Worm (Caenorhabditis elegans) whole organism, early embryonic: ENCODE results near the gene abl-1.

Source experiments
- B0310.2 ChIP-seq: sonication (generic microtip); optimal IDR thresholded peaks from 2 replicates; lab custom pipeline; 2016; ENCODE audit warnings: mild to moderate bottlenecking, missing genetic modification characterization, missing compliant biosample characterization
- F13C5.2 ChIP-seq: sonication (generic microtip); optimal IDR thresholded peaks from 2 replicates; lab custom pipeline; 2017; ENCODE audit warnings: mild to moderate bottlenecking, missing genetic modification characterization, inconsistent platforms, missing compliant biosample characterization
- aly-1 ChIP-seq: sonication (generic microtip); optimal IDR thresholded peaks from 2 replicates; lab custom pipeline; 2016; ENCODE audit warnings: missing genetic modification characterization, missing compliant biosample characterization
- ama-1 ChIP-seq: fragments of 150-350 bp; optimal IDR thresholded peaks from 2 replicates; lab custom pipeline; 2014
- ceh-13 ChIP-seq: fragments of 200-800 bp; sonication (Bioruptor generic); optimal IDR thresholded peaks from 2 replicates; lab custom pipeline; 2018; ENCODE audit warnings: mild to moderate bottlenecking, missing genetic modification characterization, missing compliant biosample characterization
- ceh-36 ChIP-seq: sonication (generic microtip); optimal IDR thresholded peaks from 2 replicates; lab custom pipeline; 2016; ENCODE audit warnings: missing genetic modification characterization, inconsistent platforms, missing compliant biosample characterization
- ets-7 ChIP-seq: sonication (generic microtip); optimal IDR thresholded peaks from 2 replicates; lab custom pipeline; 2016; ENCODE audit warnings: missing genotype, missing genetic modification characterization, missing compliant biosample characterization
- flt-1 ChIP-seq: fragments of 200-800 bp; sonication (Bioruptor generic); IDR thresholded peaks from 2 replicates; pipeline ENCODE4 v1.3.6; 2022; ENCODE audit warnings: missing genetic modification characterization, missing compliant biosample characterization
- hmbx-1 ChIP-seq: sonication (generic microtip); optimal IDR thresholded peaks from 2 replicates; lab custom pipeline; 2016; ENCODE audit warnings: mild to moderate bottlenecking, missing genetic modification characterization, missing compliant biosample characterization
- hmg-4 ChIP-seq: fragments of 200-800 bp; sonication (Bioruptor generic); optimal IDR thresholded peaks from 2 replicates; lab custom pipeline; 2018; ENCODE audit warnings: mild to moderate bottlenecking, missing genetic modification characterization, missing compliant biosample characterization
- hnd-1 ChIP-seq: sonication (generic microtip); optimal IDR thresholded peaks from 2 replicates; lab custom pipeline; 2016; ENCODE audit warnings: missing genetic modification characterization, missing compliant biosample characterization
- pes-1 ChIP-seq: fragments of 200-800 bp; sonication (Bioruptor generic); IDR thresholded peaks from 2 replicates; pipeline ENCODE4 v1.3.6; 2022; ENCODE audit warnings: missing genetic modification reagents, missing genetic modification characterization, missing compliant biosample characterization
- scrt-1 ChIP-seq: fragments of 200-800 bp; sonication (Bioruptor generic); IDR thresholded peaks from 2 replicates; pipeline ENCODE4 v1.3.6; 2022; ENCODE audit warnings: missing genetic modification characterization, missing compliant biosample characterization
- sea-1 ChIP-seq: fragments of 200-800 bp; sonication (Bioruptor generic); conservative IDR thresholded peaks from 2 replicates; pipeline ENCODE4 v1.3.6; 2022; ENCODE audit warnings: missing genetic modification characterization, missing compliant biosample characterization
- tbx-11 ChIP-seq: fragments of 200-800 bp; sonication (Bioruptor generic); IDR thresholded peaks from 2 replicates; pipeline ENCODE4 v1.3.6; 2022; ENCODE audit warnings: missing genetic modification characterization, missing compliant biosample characterization
- tbx-37 ChIP-seq: fragments of 200-800 bp; sonication (Bioruptor generic); conservative IDR thresholded peaks from 2 replicates; pipeline ENCODE4 v1.3.6; 2022; ENCODE audit warnings: missing genetic modification reagents, missing genetic modification characterization, missing compliant biosample characterization
- tra-4 ChIP-seq: sonication (generic microtip); optimal IDR thresholded peaks from 2 replicates; lab custom pipeline; 2017; ENCODE audit warnings: missing genetic modification characterization, missing compliant biosample characterization

abl-1 gene

ce11 chrX:10597554-10598191 is 26.3 kb downstream of the abl-1 start:
- TF ChIP-seq F13C5.2 (tag; lab: Kevin White, UChicago) (peak; percentile 45), B0310.2 (tag; lab: Kevin White, UChicago) (peak; percentile 33), hmg-4 (GFP tag; lab: Kevin White, UChicago) (peak; percentile 67), ets-7 (tag; lab: Kevin White, UChicago) (no peak)

DNA sequence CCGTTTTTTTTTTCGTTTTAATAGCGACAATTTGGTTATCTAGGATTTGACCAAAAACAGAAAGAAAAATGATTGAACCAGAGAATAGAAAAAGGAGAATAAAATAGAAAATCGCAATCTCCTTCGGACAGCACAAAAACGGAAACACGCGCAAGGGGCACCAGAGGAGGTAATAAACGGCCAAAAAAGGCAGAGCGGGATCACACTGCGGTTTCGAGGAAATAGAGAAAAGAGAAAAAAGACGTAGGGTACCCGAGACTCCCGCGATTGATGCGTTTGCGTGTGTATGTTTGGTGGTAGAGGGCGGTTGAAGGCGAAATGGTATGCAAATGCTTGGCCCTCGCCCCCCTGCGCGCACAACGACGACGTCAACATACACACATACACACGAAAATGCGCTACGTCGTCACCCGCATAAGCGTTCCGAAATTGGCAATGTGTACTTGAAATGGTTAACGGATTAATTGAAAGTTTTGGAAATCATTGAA is 27.5 kb downstream of the abl-1 start:
- TF ChIP-seq sea-1: 0 out of 2 replicates have a peak, but pooled peaks have one; percentile 34
- TF ChIP-seq aly-1 (tag; lab: Kevin White, UChicago): peak; percentile 9
- TF ChIP-seq tbx-37 (GFP tag; lab: Robert Waterston, UW): no peak
- TF ChIP-seq flt-1 (GFP tag; lab: Robert Waterston, UW): no peak
- peak; percentile 76 for TF ChIP-seq hmg-4 (GFP tag; lab: Kevin White, UChicago)
- no peak for TF ChIP-seq B0310.2 (tag; lab: Kevin White, UChicago)

ce11 chrX:10594701-10595421 is 29.1 kb downstream of the abl-1 start:
- TF ChIP-seq hmg-4 (GFP tag; lab: Kevin White, UChicago) (peak; percentile 35), scrt-1 (no peak)

DNA sequence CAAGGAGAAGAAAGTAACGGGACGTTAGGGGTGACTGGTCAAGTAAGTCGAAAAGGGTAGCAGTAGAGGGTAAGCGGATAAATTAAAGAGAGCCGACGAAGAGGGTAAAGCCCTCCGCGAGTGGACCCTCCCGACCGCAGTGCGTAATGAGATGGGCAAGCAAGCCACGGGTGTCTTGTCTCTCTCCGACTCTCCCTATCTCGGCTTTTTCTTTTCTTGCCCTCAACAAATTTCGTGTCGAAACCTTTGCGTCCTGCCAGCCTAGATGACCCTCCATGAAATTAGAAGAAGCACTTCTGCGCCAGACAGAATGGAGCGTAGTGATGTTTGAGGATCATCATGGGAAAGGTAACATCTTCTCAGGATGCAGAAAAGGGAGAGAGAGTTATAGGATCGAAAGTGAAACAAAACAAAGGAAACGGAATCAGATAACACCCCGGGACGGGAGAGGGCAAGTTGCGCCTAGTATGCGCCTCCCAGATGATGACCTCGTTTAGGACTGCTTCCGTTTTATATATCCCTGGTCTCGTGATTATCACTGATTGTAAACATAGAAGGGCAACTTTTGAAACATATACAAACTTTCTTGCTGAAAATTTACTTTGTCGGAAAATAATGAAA is 30.1 kb downstream of the abl-1 start:
- TF ChIP-seq hmg-4 (GFP tag; lab: Kevin White, UChicago): peak; percentile 77
- TF ChIP-seq tbx-11 (GFP tag; lab: Robert Waterston, UW): no peak
- no peak for TF ChIP-seq scrt-1
- TF ChIP-seq B0310.2 (tag; lab: Kevin White, UChicago): no peak
- peak; percentile 3 for TF ChIP-seq ceh-36
- TF ChIP-seq sea-1: no peak

- no peak for TF ChIP-seq sea-1
- no peak for TF ChIP-seq tbx-37 (GFP tag; lab: Robert Waterston, UW)
- TF ChIP-seq aly-1 (tag; lab: Kevin White, UChicago): no peak
- TF ChIP-seq hmbx-1: no peak
- TF ChIP-seq ets-7 (tag; lab: Kevin White, UChicago): no peak
- TF ChIP-seq pes-1 (GFP tag; lab: Robert Waterston, UW): no peak
- TF ChIP-seq tbx-11 (GFP tag; lab: Robert Waterston, UW): no peak
- no peak for TF ChIP-seq B0310.2 (tag; lab: Kevin White, UChicago)
- TF ChIP-seq F13C5.2 (tag; lab: Kevin White, UChicago): no peak
- TF ChIP-seq flt-1 (GFP tag; lab: Robert Waterston, UW): no peak
- TF ChIP-seq ceh-36: no peak
- no peak for TF ChIP-seq hmg-4 (GFP tag; lab: Kevin White, UChicago)
- TF ChIP-seq scrt-1: no peak
Measured at ce11 chrX:10593234-10593633, 30.8 kb downstream of the abl-1 start, which contains the start of gene sdn-1. Gene sdn-1 (minus strand): TSS chrX:10593334.

DNA sequence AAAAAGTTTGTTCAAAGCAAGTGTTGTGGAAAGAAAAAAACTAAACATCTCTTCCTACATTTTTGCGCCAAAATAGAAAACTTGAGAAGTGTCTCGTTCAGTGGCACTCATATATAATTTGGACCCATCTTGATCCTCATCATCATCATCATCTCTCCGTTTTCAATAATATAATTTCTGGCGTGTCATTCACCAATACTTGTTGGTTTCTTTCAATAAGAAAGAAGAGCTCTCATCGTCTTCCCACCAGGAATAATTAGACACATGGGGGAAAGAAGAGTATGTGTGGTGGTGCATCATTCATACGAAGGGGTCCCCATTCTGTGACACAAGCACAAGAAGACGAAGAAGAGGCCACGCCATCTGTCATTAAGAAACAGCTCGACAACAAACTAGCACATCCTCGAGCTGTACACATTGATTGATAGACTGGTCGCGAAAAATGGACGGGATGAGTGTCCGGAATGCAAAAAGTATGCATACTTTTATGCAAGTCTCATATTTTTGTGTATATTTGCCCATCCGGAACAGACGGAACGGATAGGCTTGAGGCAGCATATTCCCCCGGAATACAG is 32.7 kb downstream of the abl-1 start:
- TF ChIP-seq hmbx-1 (no peak), hmg-4 (GFP tag; lab: Kevin White, UChicago) (peak; percentile 9), hnd-1 (no peak), B0310.2 (tag; lab: Kevin White, UChicago) (no peak), ceh-13 (GFP tag; lab: Kevin White, UChicago) (no peak)

DNA sequence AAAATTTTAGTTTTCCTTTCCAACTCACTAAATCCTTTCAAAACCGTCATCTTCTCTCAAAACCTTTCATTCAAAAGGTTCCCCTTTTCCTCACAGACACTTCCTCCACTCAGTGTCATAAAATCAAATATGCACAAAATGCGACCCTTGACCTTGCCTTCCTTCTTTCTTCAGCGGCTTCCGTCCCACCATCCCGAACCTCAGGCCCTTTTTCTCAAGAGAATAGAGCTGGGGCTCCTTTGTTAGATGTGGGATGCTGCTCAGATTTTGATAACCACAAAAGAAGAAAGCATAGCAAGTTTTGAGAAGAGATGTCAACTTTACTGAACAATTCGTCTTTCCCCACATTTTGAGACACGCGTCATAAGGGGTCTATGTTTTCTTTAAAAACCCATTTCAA is 33.2 kb downstream of the abl-1 start:
- TF ChIP-seq tbx-11 (GFP tag; lab: Robert Waterston, UW) (no peak), B0310.2 (tag; lab: Kevin White, UChicago) (no peak), hmg-4 (GFP tag; lab: Kevin White, UChicago) (no peak), scrt-1 (no peak), hmbx-1 (no peak), tra-4 (tag; lab: Kevin White, UChicago) (no peak), ama-1 (peak; percentile 40), pes-1 (GFP tag; lab: Robert Waterston, UW) (0 out of 2 replicates have a peak, but pooled peaks have one; percentile 22), ceh-36 (no peak)

- no peak for TF ChIP-seq tbx-37 (GFP tag; lab: Robert Waterston, UW)
- no peak for TF ChIP-seq ceh-13 (GFP tag; lab: Kevin White, UChicago)
- no peak for TF ChIP-seq ceh-36
- no peak for TF ChIP-seq flt-1 (GFP tag; lab: Robert Waterston, UW)
- no peak for TF ChIP-seq aly-1 (tag; lab: Kevin White, UChicago)
Measured at ce11 chrX:10589465-10589864, 34.5 kb downstream of the abl-1 start, which contains the start of gene F57C7.4. Gene F57C7.4 (minus strand): TSS chrX:10589565.
